Fruit fly (Drosophila melanogaster) whole organism, embryonic: Measurements from ENCODE around the gene Tengl3.
A peak's percentile ranks its signal among the peaks of the same experiment; 100 is the strongest.

Experiments used
- Aef1 ChIP-seq: fragments of 200-800 bp; sonication (Bioruptor generic); IDR thresholded peaks from 3 replicates; pipeline ENCODE4 v1.3.6; 2022; ENCODE audit warnings: missing biosample characterization, missing genetic modification characterization
- BEAF-32 ChIP-seq: fragments of 200-800 bp; sonication (Bioruptor generic); optimal IDR thresholded peaks from 3 replicates; lab custom pipeline; 2017; ENCODE audit warnings: missing biosample characterization, missing genetic modification characterization, mild to moderate bottlenecking, moderate library complexity, missing genetic modification reagents
- C15 ChIP-seq: fragments of 200-800 bp; sonication (Bioruptor generic); IDR thresholded peaks from 3 replicates; pipeline ENCODE4 v1.3.6; 2022; ENCODE audit warnings: missing biosample characterization, missing genetic modification characterization
- CG10209 ChIP-seq: fragments of 200-800 bp; sonication (Bioruptor generic); optimal IDR thresholded peaks from 3 replicates; lab custom pipeline; 2017; ENCODE audit warnings: missing biosample characterization, mild to moderate bottlenecking, missing genetic modification characterization, missing genetic modification reagents
- CG11456 ChIP-seq: fragments of 200-800 bp; sonication (Bioruptor generic); IDR thresholded peaks from 3 replicates; pipeline ENCODE4 v1.3.6; 2022; ENCODE audit warnings: missing biosample characterization, missing genetic modification characterization
- CG12071 ChIP-seq: fragments of 200-800 bp; sonication (Bioruptor generic); optimal IDR thresholded peaks from 3 replicates; lab custom pipeline; 2018; ENCODE audit warnings: missing biosample characterization, mild to moderate bottlenecking, missing genetic modification characterization
- CG1233 ChIP-seq: fragments of 200-800 bp; sonication (Bioruptor generic); optimal IDR thresholded peaks from 4 replicates; lab custom pipeline; 2018; ENCODE audit warnings: missing biosample characterization, mild to moderate bottlenecking, missing genetic modification characterization
- CG13123 ChIP-seq: fragments of 200-800 bp; sonication (Bioruptor generic); optimal IDR thresholded peaks from 2 replicates; lab custom pipeline; 2016; ENCODE audit warnings: missing biosample characterization, missing genetic modification characterization
- CG13287 ChIP-seq: fragments of 200-800 bp; sonication (Bioruptor generic); IDR thresholded peaks from 2 replicates; pipeline ENCODE4 v1.3.6; 2022; ENCODE audit warnings: missing biosample characterization, missing genetic modification characterization; ENCODE audit not compliant: partially characterized antibody
- CG13894 ChIP-seq: fragments of 200-800 bp; sonication (Bioruptor generic); optimal IDR thresholded peaks from 3 replicates; lab custom pipeline; 2018; ENCODE audit warnings: missing biosample characterization, mild to moderate bottlenecking, missing genetic modification characterization, moderate library complexity
- CG15011 ChIP-seq: fragments of 200-800 bp; sonication (Bioruptor generic); optimal IDR thresholded peaks from 3 replicates; lab custom pipeline; 2018; ENCODE audit warnings: missing biosample characterization, mild to moderate bottlenecking, missing genetic modification characterization
- CG1602 ChIP-seq: fragments of 200-800 bp; sonication (Bioruptor generic); optimal IDR thresholded peaks from 3 replicates; lab custom pipeline; 2016; ENCODE audit warnings: missing biosample characterization, missing genetic modification characterization
- CG17568 ChIP-seq: fragments of 200-800 bp; sonication (Bioruptor generic); optimal IDR thresholded peaks from 2 replicates; lab custom pipeline; 2018; ENCODE audit warnings: missing biosample characterization, mild to moderate bottlenecking, missing genetic modification characterization, moderate library complexity
- CG17912 ChIP-seq: fragments of 200-800 bp; sonication (Bioruptor generic); optimal IDR thresholded peaks from 2 replicates; lab custom pipeline; 2018; ENCODE audit warnings: missing biosample characterization, mild to moderate bottlenecking, missing genetic modification characterization
- CG31365 ChIP-seq: fragments of 200-800 bp; sonication (Bioruptor generic); optimal IDR thresholded peaks from 2 replicates; lab custom pipeline; 2018; ENCODE audit warnings: missing biosample characterization, mild to moderate bottlenecking, missing genetic modification characterization
- CG31441 ChIP-seq: fragments of 200-800 bp; sonication (Bioruptor generic); IDR thresholded peaks from 2 replicates; pipeline ENCODE4 v1.3.6; 2022; ENCODE audit warnings: missing biosample characterization, missing genetic modification characterization
- CG32767 ChIP-seq: fragments of 200-800 bp; sonication (Bioruptor generic); IDR thresholded peaks from 2 replicates; pipeline ENCODE4 v1.3.6; 2022; ENCODE audit warnings: missing biosample characterization, missing genetic modification characterization
- CG32772 ChIP-seq: fragments of 200-800 bp; sonication (Bioruptor generic); IDR thresholded peaks from 2 replicates; pipeline ENCODE4 v1.3.6; 2022; ENCODE audit warnings: missing biosample characterization, missing genetic modification characterization
- CG3726 ChIP-seq: fragments of 200-800 bp; sonication (Bioruptor generic); IDR thresholded peaks from 3 replicates; pipeline ENCODE4, ENCODE4 v1.3.6; 2022; ENCODE audit warnings: missing biosample characterization, missing genetic modification characterization
- CG4404 ChIP-seq: fragments of 200-800 bp; sonication (Bioruptor generic); IDR thresholded peaks from 2 replicates; pipeline ENCODE4 v1.3.6; 2022; ENCODE audit warnings: missing biosample characterization, missing genetic modification characterization
- CG4820 ChIP-seq: fragments of 200-800 bp; sonication (Bioruptor generic); optimal IDR thresholded peaks from 3 replicates; lab custom pipeline; 2016; ENCODE audit warnings: missing biosample characterization, missing genetic modification characterization
- CG6791 ChIP-seq: fragments of 200-800 bp; sonication (Bioruptor generic); IDR thresholded peaks from 3 replicates; pipeline ENCODE4 v1.3.6; 2022; ENCODE audit warnings: missing biosample characterization, missing genetic modification characterization; ENCODE audit not compliant: partially characterized antibody
- CG6854 ChIP-seq: fragments of 200-800 bp; sonication (Bioruptor generic); optimal IDR thresholded peaks from 3 replicates; lab custom pipeline; 2017; ENCODE audit warnings: missing biosample characterization, mild to moderate bottlenecking, missing genetic modification characterization
- CG7786 ChIP-seq: fragments of 200-800 bp; sonication (Bioruptor generic); optimal IDR thresholded peaks from 2 replicates; lab custom pipeline; 2016; ENCODE audit warnings: missing biosample characterization, missing genetic modification characterization
- Dref ChIP-seq: fragments of 200-800 bp; sonication (Bioruptor generic); IDR thresholded peaks from 2 replicates; pipeline ENCODE4 v1.3.6; 2022; ENCODE audit warnings: missing biosample characterization, missing genetic modification characterization
- E2f1 ChIP-seq: fragments of 200-800 bp; sonication (Bioruptor generic); IDR thresholded peaks from 2 replicates; pipeline ENCODE4 v1.3.6; 2022; ENCODE audit warnings: missing biosample characterization, missing genetic modification characterization
- E2f2 ChIP-seq: fragments of 200-800 bp; sonication (Bioruptor generic); IDR thresholded peaks from 2 replicates; pipeline ENCODE4 v1.3.6; 2022; ENCODE audit warnings: missing biosample characterization, missing genetic modification characterization
- Gsc ChIP-seq: fragments of 200-800 bp; sonication (Bioruptor generic); IDR thresholded peaks from 2 replicates; pipeline ENCODE4 v1.3.6; 2022; ENCODE audit warnings: missing biosample characterization, missing genetic modification characterization
- HmgD ChIP-seq: fragments of 200-800 bp; sonication (Bioruptor generic); optimal IDR thresholded peaks from 3 replicates; lab custom pipeline; 2016; ENCODE audit warnings: missing biosample characterization, missing genetic modification characterization
- Hr51 ChIP-seq, 2 experiments: fragments of 200-800 bp; sonication (Bioruptor generic); optimal IDR thresholded peaks; 2 replicates in 1 of 2; 3 replicates in 1 of 2; lab custom pipeline; 2016 to 2018; ENCODE audit warnings: missing biosample characterization in 2 of 2, missing genetic modification characterization in 2 of 2, mild to moderate bottlenecking in 1 of 2, moderate library complexity in 1 of 2
- Max ChIP-seq: fragments of 200-800 bp; sonication (Bioruptor generic); optimal IDR thresholded peaks from 2 replicates; lab custom pipeline; 2016; ENCODE audit warnings: missing biosample characterization, mild to moderate bottlenecking, missing genetic modification characterization
- Ptx1 ChIP-seq: fragments of 200-800 bp; sonication (Bioruptor generic); IDR thresholded peaks from 2 replicates; pipeline ENCODE4 v1.3.6; 2022; ENCODE audit warnings: missing biosample characterization, missing genetic modification characterization
- Side ChIP-seq: fragments of 200-800 bp; sonication (Bioruptor generic); optimal IDR thresholded peaks from 2 replicates; lab custom pipeline; 2016; ENCODE audit warnings: missing biosample characterization, missing genetic modification characterization
- Six4 ChIP-seq: fragments of 200-800 bp; sonication (Bioruptor generic); optimal IDR thresholded peaks from 2 replicates; lab custom pipeline; 2016; ENCODE audit warnings: missing biosample characterization, missing genetic modification characterization
- chif ChIP-seq, 2 experiments: fragments of 200-800 bp; sonication (Bioruptor generic); optimal IDR thresholded peaks; 3 replicates each; lab custom pipeline; 2016; ENCODE audit warnings: missing biosample characterization in 2 of 2, missing genetic modification characterization in 2 of 2
- dmrt11E ChIP-seq: fragments of 200-800 bp; sonication (Bioruptor generic); optimal IDR thresholded peaks from 3 replicates; lab custom pipeline; 2018; ENCODE audit warnings: missing biosample characterization, mild to moderate bottlenecking, missing genetic modification characterization, moderate library complexity
- exex ChIP-seq: fragments of 200-800 bp; sonication (Bioruptor generic); optimal IDR thresholded peaks from 4 replicates; lab custom pipeline; 2018; ENCODE audit warnings: missing biosample characterization, mild to moderate bottlenecking, missing genetic modification characterization, moderate library complexity
- gcm2 ChIP-seq: fragments of 200-800 bp; sonication (Bioruptor generic); optimal IDR thresholded peaks from 2 replicates; lab custom pipeline; 2016; ENCODE audit warnings: missing biosample characterization, missing genetic modification characterization
- gfzf ChIP-seq: fragments of 200-800 bp; sonication (Bioruptor generic); optimal IDR thresholded peaks from 2 replicates; lab custom pipeline; 2016; ENCODE audit warnings: missing biosample characterization, mild to moderate bottlenecking, missing genetic modification characterization, moderate library complexity
- grn ChIP-seq: fragments of 200-800 bp; sonication (Bioruptor generic); optimal IDR thresholded peaks from 3 replicates; lab custom pipeline; 2017; ENCODE audit warnings: missing biosample characterization, missing genetic modification characterization
- hkb ChIP-seq, 2 experiments: fragments of 200-800 bp in 1 of 2; fragments of >200 bp in 1 of 2; sonication (Bioruptor generic) in 1 of 2; IDR thresholded peaks in 1 of 2; optimal IDR thresholded peaks in 1 of 2; 2 replicates each; pipeline versions ENCODE4 v1.3.6 to Lab custom; 2017 to 2022; ENCODE audit warnings: missing biosample characterization in 1 of 2, missing genetic modification characterization in 1 of 2
- kah ChIP-seq: fragments of 200-800 bp; sonication (Bioruptor generic); optimal IDR thresholded peaks from 2 replicates; lab custom pipeline; 2018; ENCODE audit warnings: missing biosample characterization, mild to moderate bottlenecking, missing genetic modification characterization
- knrl ChIP-seq: fragments of 200-800 bp; sonication (Bioruptor generic); IDR thresholded peaks from 3 replicates; pipeline ENCODE4 v1.3.6; 2022; ENCODE audit warnings: missing biosample characterization, missing genetic modification characterization; ENCODE audit not compliant: partially characterized antibody
- nerfin-2 ChIP-seq: fragments of 200-800 bp; sonication (Bioruptor generic); IDR thresholded peaks from 2 replicates; pipeline ENCODE4 v1.3.6; 2022; ENCODE audit warnings: missing biosample characterization, missing genetic modification characterization; ENCODE audit not compliant: partially characterized antibody
- pnt ChIP-seq: fragments of 200-800 bp; sonication (Bioruptor generic); optimal IDR thresholded peaks from 3 replicates; lab custom pipeline; 2016; ENCODE audit warnings: missing biosample characterization, missing genetic modification characterization
- slp2 ChIP-seq: fragments of 200-800 bp; sonication (Bioruptor generic); optimal IDR thresholded peaks from 2 replicates; lab custom pipeline; 2016; ENCODE audit warnings: missing biosample characterization, missing genetic modification characterization
- tna ChIP-seq: fragments of 200-800 bp; sonication (Bioruptor generic); IDR thresholded peaks from 2 replicates; pipeline ENCODE4 v1.3.6; 2022; ENCODE audit warnings: missing biosample characterization, missing genetic modification characterization; ENCODE audit not compliant: partially characterized antibody
- tup ChIP-seq: fragments of 200-800 bp; sonication (Bioruptor generic); optimal IDR thresholded peaks from 2 replicates; lab custom pipeline; 2016; ENCODE audit warnings: missing biosample characterization, mild to moderate bottlenecking, missing genetic modification characterization, moderate library complexity
- usp ChIP-seq: fragments of >200 bp; optimal IDR thresholded peaks from 2 replicates; lab custom pipeline; 2017; ENCODE audit warnings: missing biosample characterization, missing genetic modification characterization
- yki ChIP-seq: fragments of >200 bp; optimal IDR thresholded peaks from 3 replicates; lab custom pipeline; 2018
- zen ChIP-seq: fragments of 200-800 bp; sonication (Bioruptor generic); optimal IDR thresholded peaks from 3 replicates; lab custom pipeline; 2018; ENCODE audit warnings: missing biosample characterization, mild to moderate bottlenecking, missing genetic modification characterization, moderate library complexity

The Tengl3 gene

dm6 chr2L:2193357-2193780, 44.7 kb downstream of the Tengl3 start (continued):
- TF ChIP-seq Six4 (GFP tag; lab: Kevin White, UChicago) (no peak), CG13894 (tag; lab: Kevin White, UChicago) (peak; percentile 92), Ptx1 (GFP tag; lab: Robert Waterston, UW) (no peak), Dref (GFP tag; lab: Robert Waterston, UW) (no peak), CG17568 (GFP tag; lab: Kevin White, UChicago) (peak; percentile 17), CG4820 (GFP tag; lab: Kevin White, UChicago) (no peak), CG10209 (GFP tag; lab: Kevin White, UChicago) (no peak), nerfin-2 (GFP tag; lab: Robert Waterston, UW) (no peak), CG7786 (GFP tag; lab: Kevin White, UChicago) (no peak), CG32767 (GFP tag; lab: Robert Waterston, UW) (no peak), E2f1 (GFP tag; lab: Robert Waterston, UW) (no peak), CG32772 (GFP tag; lab: Robert Waterston, UW) (no peak), pnt (GFP tag; lab: Kevin White, UChicago) (no peak), HmgD (GFP tag; lab: Kevin White, UChicago) (peak; percentile 67), Max (GFP tag; lab: Kevin White, UChicago) (no peak), CG15011 (GFP tag; lab: Kevin White, UChicago) (no peak), tna (GFP tag; lab: Robert Waterston, UW) (no peak), knrl (GFP tag; lab: Robert Waterston, UW) (no peak), E2f2 (GFP tag; lab: Robert Waterston, UW) (no peak), CG13123 (GFP tag; lab: Kevin White, UChicago) (peak; percentile 16), exex (tag; lab: Kevin White, UChicago) (peak; percentile 9), BEAF-32 (peak; percentile 59), CG6854 (GFP tag; lab: Kevin White, UChicago) (peak; percentile 53), CG11456 (GFP tag; lab: Robert Waterston, UW) (no peak), grn (GFP tag; lab: Kevin White, UChicago) (no peak), CG13287 (GFP tag; lab: Robert Waterston, UW) (no peak), dmrt11E (tag; lab: Kevin White, UChicago) (no peak), Gsc (GFP tag; lab: Robert Waterston, UW) (no peak), zen (tag; lab: Kevin White, UChicago) (no peak), gfzf (GFP tag; lab: Kevin White, UChicago) (peak; percentile 57), CG3726 (GFP tag; lab: Robert Waterston, UW) (no peak), yki (no peak), C15 (GFP tag; lab: Robert Waterston, UW) (no peak), CG31441 (GFP tag; lab: Robert Waterston, UW) (no peak), kah (GFP tag; lab: Kevin White, UChicago) (peak; percentile 74), usp (no peak), slp2 (GFP tag; lab: Kevin White, UChicago) (no peak), CG4404 (no peak), tup (no peak), chif (GFP tag; optimal IDR thresholded peaks at IDR 0.05; lab: Kevin White, UChicago) (no peak), CG6791 (GFP tag; lab: Robert Waterston, UW) (no peak), CG31365 (peak; percentile 52), CG1602 (GFP tag; lab: Kevin White, UChicago) (no peak), CG12071 (peak; percentile 78), Hr51 (GFP tag; optimal IDR thresholded peaks at IDR 0.05; lab: Kevin White, UChicago) (peak in 1 of 2 experiments; percentile 45), CG1233 (GFP tag; lab: Kevin White, UChicago) (peak; percentile 28), CG17912 (GFP tag; lab: Kevin White, UChicago) (peak; percentile 84), Aef1 (no peak), Side (GFP tag; lab: Kevin White, UChicago) (peak; percentile 58), gcm2 (GFP tag; lab: Kevin White, UChicago) (no peak), hkb (optimal IDR thresholded peaks at IDR 0.05; lab: Kevin White, UChicago) (peak; percentile 79), hkb (GFP tag; IDR thresholded peaks at IDR 0.05; lab: Robert Waterston, UW) (no peak)
